Worm (Caenorhabditis elegans): ENCODE results near the gene sea-1.

Gene sea-1

ce11 chrII:3680366-3680765 is 7.0 kb upstream of the sea-1 start:
- no peak for TF ChIP-seq unc-62 (GFP tag; optimal IDR thresholded peaks at IDR 0.05)

- TF ChIP-seq unc-62 (GFP tag; optimal IDR thresholded peaks at IDR 0.05) = no peak
These were observed 5.6 kb upstream of the sea-1 start for ce11 chrII:3678978-3679377.

- no peak for TF ChIP-seq unc-62 (GFP tag; optimal IDR thresholded peaks at IDR 0.05)
These were observed 1.8 kb upstream of the sea-1 start, which contains the start of gene F19B10.2 for ce11 chrII:3675176-3675575. Gene F19B10.2 (plus strand): TSS chrII:3675476.

ce11 chrII:3670956-3671355 is 2.4 kb downstream of the sea-1 start, which contains the start of gene srx-98:
Gene srx-98 (minus strand): TSS chrII:3671056.
- no peak for TF ChIP-seq unc-62 (GFP tag; optimal IDR thresholded peaks at IDR 0.05)

ce11 chrII:3669315-3669714 is 4.1 kb downstream of the sea-1 start, which contains the start of gene srx-97:
Gene srx-97 (minus strand): TSS chrII:3669415.
- no peak for TF ChIP-seq unc-62 (GFP tag; optimal IDR thresholded peaks at IDR 0.05)

ce11 chrII:3665181-3665580 is 8.2 kb downstream of the sea-1 start:
- TF ChIP-seq unc-62 (GFP tag; optimal IDR thresholded peaks at IDR 0.05) = no peak

- TF ChIP-seq unc-62 (GFP tag; optimal IDR thresholded peaks at IDR 0.05) = no peak
These were observed 8.9 kb downstream of the sea-1 start, which contains the start of gene F19B10.3 for ce11 chrII:3664470-3664869. Gene F19B10.3 (plus strand): TSS chrII:3664770.

ce11 chrII:3663796-3664195 is 9.6 kb downstream of the sea-1 start, which contains the start of gene F19B10.6:
Gene F19B10.6 (minus strand): TSS chrII:3663896.
- no peak for TF ChIP-seq unc-62 (GFP tag; optimal IDR thresholded peaks at IDR 0.05)

- no peak for TF ChIP-seq unc-62 (GFP tag; optimal IDR thresholded peaks at IDR 0.05)
These were observed 11.5 kb downstream of the sea-1 start, which contains the start of gene F19B10.13 for ce11 chrII:3661932-3662331. Gene F19B10.13 (plus strand): TSS chrII:3662274.

ce11 chrII:3659776-3660175 is 13.6 kb downstream of the sea-1 start, which contains the start of gene F19B10.4:
Gene F19B10.4 (plus strand): TSS chrII:3660076.
- no peak for TF ChIP-seq unc-62 (GFP tag; optimal IDR thresholded peaks at IDR 0.05)

- TF ChIP-seq unc-62 (GFP tag; optimal IDR thresholded peaks at IDR 0.05) = no peak
These were observed 18.0 kb downstream of the sea-1 start, which contains the start of gene F19B10.5 for ce11 chrII:3655378-3655777. Gene F19B10.5 (plus strand): TSS chrII:3655678.

ce11 chrII:3647111-3647510 is 26.3 kb downstream of the sea-1 start, which contains the start of gene fbxb-33:
Gene fbxb-33 (plus strand): TSS chrII:3647411.
- TF ChIP-seq unc-62 (GFP tag; optimal IDR thresholded peaks at IDR 0.05) = no peak

- no peak for TF ChIP-seq unc-62 (GFP tag; optimal IDR thresholded peaks at IDR 0.05)
These were observed 32.2 kb downstream of the sea-1 start, which contains the start of gene M151.1 for ce11 chrII:3641197-3641596. Gene M151.1 (plus strand): TSS chrII:3641497.

ce11 chrII:3640197-3640596 is 33.2 kb downstream of the sea-1 start, which contains the start of gene M151.10:
Gene M151.10 (minus strand): TSS chrII:3640297.
- TF ChIP-seq unc-62 (GFP tag; optimal IDR thresholded peaks at IDR 0.05) = no peak

ce11 chrII:3639238-3639637 is 34.2 kb downstream of the sea-1 start, which contains the start of gene fbxb-31:
Gene fbxb-31 (minus strand): TSS chrII:3639338.
- TF ChIP-seq unc-62 (GFP tag; optimal IDR thresholded peaks at IDR 0.05) = no peak

- no peak for TF ChIP-seq unc-62 (GFP tag; optimal IDR thresholded peaks at IDR 0.05)
These were observed 38.6 kb downstream of the sea-1 start for ce11 chrII:3634765-3635164.

ce11 chrII:3630810-3631209 is 42.6 kb downstream of the sea-1 start, which contains the start of gene M151.2:
Gene M151.2 (plus strand): TSS chrII:3631110.
- TF ChIP-seq unc-62 (GFP tag; optimal IDR thresholded peaks at IDR 0.05) = no peak
